Fruit fly (Drosophila melanogaster): ENCODE data around the gene CG9389.

DNA sequence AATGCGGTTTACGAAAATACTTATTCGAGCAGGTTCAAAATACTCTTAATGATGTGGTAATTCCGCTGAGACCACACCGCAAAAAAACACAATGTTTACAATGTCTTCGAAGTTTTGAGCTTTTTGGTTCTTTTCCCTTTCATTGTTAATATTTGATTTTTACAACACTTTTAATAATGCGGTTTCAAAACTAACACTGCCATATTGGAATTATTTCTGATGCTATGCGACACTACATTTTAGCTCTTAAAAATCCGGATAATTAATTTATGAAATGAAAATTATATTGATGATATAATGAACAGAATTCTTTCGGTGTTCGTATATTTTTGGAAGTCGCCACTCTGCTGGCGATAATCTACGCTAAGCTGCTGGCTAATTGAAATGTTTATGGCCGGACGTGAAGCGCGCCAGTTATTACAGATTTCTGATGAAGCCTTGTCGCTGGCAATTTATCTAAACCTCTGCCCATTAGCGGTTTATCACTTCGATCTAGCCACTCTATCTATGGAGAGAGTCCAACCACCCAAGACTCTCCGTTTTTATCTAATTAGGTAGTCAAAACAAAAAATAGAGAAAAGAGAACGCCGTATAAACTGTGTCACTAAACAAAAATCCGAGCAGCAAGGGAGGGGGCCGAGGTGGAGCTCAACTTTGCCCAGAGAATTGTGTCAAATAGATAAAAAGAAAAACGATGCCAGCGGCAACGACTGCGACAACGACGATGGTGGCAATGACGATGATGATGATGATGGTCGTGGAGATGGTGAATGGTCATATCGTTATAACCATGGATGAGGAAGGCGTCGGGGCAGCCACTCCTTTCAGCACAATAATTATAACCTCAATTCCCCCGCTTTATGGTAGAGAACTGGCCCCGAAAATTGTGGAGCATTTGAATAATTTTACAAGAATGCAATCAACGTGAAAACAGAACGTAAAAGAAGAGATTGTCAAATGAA, 14.0 kb downstream of the CG9389 start:
- TF ChIP-seq h (optimal IDR thresholded peaks at IDR 0.05) (no peak), insv (optimal IDR thresholded peaks at IDR 0.05) (no peak), Sin3A (optimal IDR thresholded peaks at IDR 0.05) (no peak)
